Worm (Caenorhabditis elegans): ENCODE results near the gene cit-1.1.

DNA sequence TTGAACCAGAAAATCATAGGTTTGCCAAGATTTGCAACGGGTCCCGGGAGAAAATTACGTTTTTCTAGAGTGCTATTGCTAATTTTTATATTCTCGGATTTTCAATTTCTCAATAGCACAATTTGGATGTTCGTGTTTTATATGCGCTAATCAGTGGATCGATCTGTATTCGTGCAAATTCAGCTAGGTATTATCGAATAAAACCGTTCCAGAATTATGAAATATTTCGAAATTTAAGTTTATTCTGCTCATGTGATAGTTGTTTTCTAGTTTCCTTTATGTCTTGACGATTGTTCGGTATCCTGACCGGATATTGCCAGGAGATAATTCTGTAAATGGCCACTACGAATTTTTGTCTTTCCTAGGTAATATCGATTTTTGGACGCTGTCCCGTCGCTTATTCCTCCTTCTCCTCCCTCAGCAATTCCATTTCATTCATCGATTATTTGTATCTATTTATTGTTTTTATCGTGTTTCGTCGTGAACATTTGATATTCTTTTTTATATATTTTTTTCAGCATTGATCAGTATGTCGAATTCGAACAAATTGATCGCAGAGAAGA lies 720 bp upstream of the cit-1.1 start, which contains the start of gene cit-1.2:
- TF ChIP-seq flt-1 (GFP tag; IDR thresholded peaks at IDR 0.05) (no peak), med-1 (GFP tag; optimal IDR thresholded peaks at IDR 0.05; ENCODE audit: insufficient read depth) (no peak), tab-1 (GFP tag; IDR thresholded peaks at IDR 0.05) (no peak), klf-2 (GFP tag; conservative IDR thresholded peaks at IDR 0.05) (no peak), cog-1 (tag; optimal IDR thresholded peaks at IDR 0.05) (no peak)

Measured in whole organism, midembryonic.